Worm (Caenorhabditis elegans) whole organism, L2 larva: ENCODE results near the gene W04E12.9.

Experiments
- C34F6.9 ChIP-seq: fragments of 150-350 bp; optimal IDR thresholded peaks from 2 replicates; lab custom pipeline; 2014; ENCODE audit warnings: missing biosample characterization, missing genetic modification characterization
- F13H6.1 ChIP-seq: sonication (generic microtip); optimal IDR thresholded peaks from 2 replicates; lab custom pipeline; 2016; ENCODE audit warnings: missing genetic modification characterization, missing compliant biosample characterization
- R02D3.7 ChIP-seq: fragments of 150-350 bp; optimal IDR thresholded peaks from 2 replicates; lab custom pipeline; 2014; ENCODE audit warnings: missing biosample characterization, missing genetic modification characterization
- ZK546.5 ChIP-seq: sonication (generic microtip); optimal IDR thresholded peaks from 2 replicates; lab custom pipeline; 2017; ENCODE audit warnings: missing biosample characterization, missing genetic modification characterization
- alr-1 ChIP-seq: fragments of 150-350 bp; optimal IDR thresholded peaks from 2 replicates; lab custom pipeline; 2014; ENCODE audit warnings: missing biosample characterization, missing genetic modification characterization
- aly-2 ChIP-seq: fragments of 150-350 bp; optimal IDR thresholded peaks from 2 replicates; lab custom pipeline; 2014; ENCODE audit warnings: missing biosample characterization, missing genetic modification characterization
- blmp-1 ChIP-seq: sonication (generic microtip); optimal IDR thresholded peaks from 2 replicates; lab custom pipeline; 2017; ENCODE audit warnings: missing genetic modification characterization, mild to moderate bottlenecking, missing compliant biosample characterization, antibody characterized with exemption, moderate library complexity; ENCODE audit not compliant: insufficient read depth
- ceh-16 ChIP-seq: fragments of 150-350 bp; optimal IDR thresholded peaks from 2 replicates; lab custom pipeline; 2014; ENCODE audit warnings: missing biosample characterization, missing genetic modification characterization
- ceh-82 ChIP-seq: fragments of 150-350 bp; optimal IDR thresholded peaks from 2 replicates; lab custom pipeline; 2014; ENCODE audit warnings: missing biosample characterization, missing genetic modification characterization
- crh-2 ChIP-seq: sonication (generic microtip); optimal IDR thresholded peaks from 2 replicates; lab custom pipeline; 2017; ENCODE audit warnings: missing biosample characterization, missing genetic modification characterization
- dmd-4 ChIP-seq: sonication (generic microtip); optimal IDR thresholded peaks from 2 replicates; lab custom pipeline; 2017; ENCODE audit warnings: missing biosample characterization, missing genetic modification characterization
- egl-27 ChIP-seq: sonication (generic microtip); optimal IDR thresholded peaks from 3 replicates; lab custom pipeline; 2017; ENCODE audit warnings: missing biosample characterization, missing genetic modification reagents, missing genetic modification characterization
- elt-1 ChIP-seq: fragments of 150-350 bp; optimal IDR thresholded peaks from 2 replicates; lab custom pipeline; 2014; ENCODE audit warnings: missing biosample characterization, missing genetic modification characterization
- elt-3 ChIP-seq: sonication (generic microtip); optimal IDR thresholded peaks from 2 replicates; lab custom pipeline; 2017; ENCODE audit warnings: missing biosample characterization, missing genetic modification characterization
- gmeb-1 ChIP-seq: fragments of 150-350 bp; optimal IDR thresholded peaks from 2 replicates; lab custom pipeline; 2014; ENCODE audit warnings: missing biosample characterization, missing genetic modification characterization
- lin-11 ChIP-seq: fragments of 150-350 bp; sonication (generic microtip); optimal IDR thresholded peaks from 2 replicates; lab custom pipeline; 2014; ENCODE audit warnings: missing biosample characterization, missing genetic modification characterization, inconsistent platforms, mixed read lengths
- lin-13 ChIP-seq: fragments of 150-350 bp; optimal IDR thresholded peaks from 2 replicates; lab custom pipeline; 2014; ENCODE audit warnings: missing biosample characterization, missing genetic modification reagents, missing genetic modification characterization
- lin-39 ChIP-seq: fragments of 150-350 bp; optimal IDR thresholded peaks from 2 replicates; lab custom pipeline; 2014; ENCODE audit warnings: missing biosample characterization, missing genetic modification reagents, missing genetic modification characterization
- mab-5 ChIP-seq: fragments of 150-350 bp; optimal IDR thresholded peaks from 2 replicates; lab custom pipeline; 2014; ENCODE audit warnings: missing biosample characterization, missing genetic modification characterization
- mdl-1 ChIP-seq, 2 experiments: fragments of 150-350 bp in 1 of 2; sonication (generic microtip) in 1 of 2; optimal IDR thresholded peaks; 2 replicates each; lab custom pipeline; 2017; ENCODE audit warnings: missing biosample characterization in 2 of 2, missing genetic modification characterization in 2 of 2
- nhr-10 ChIP-seq: sonication (generic microtip); optimal IDR thresholded peaks from 2 replicates; lab custom pipeline; 2017; ENCODE audit warnings: missing biosample characterization, missing genetic modification characterization
- nhr-11 ChIP-seq: fragments of 150-350 bp; optimal IDR thresholded peaks from 2 replicates; lab custom pipeline; 2014; ENCODE audit warnings: missing biosample characterization, missing genetic modification characterization
- nhr-12 ChIP-seq: fragments of 150-350 bp; optimal IDR thresholded peaks from 2 replicates; lab custom pipeline; 2014; ENCODE audit warnings: missing biosample characterization, missing genetic modification characterization
- nhr-129 ChIP-seq: fragments of 150-350 bp; optimal IDR thresholded peaks from 2 replicates; lab custom pipeline; 2014; ENCODE audit warnings: missing biosample characterization, missing genetic modification characterization
- nhr-21 ChIP-seq: fragments of 150-350 bp; optimal IDR thresholded peaks from 2 replicates; lab custom pipeline; 2014; ENCODE audit warnings: missing biosample characterization, missing genetic modification characterization
- nhr-237 ChIP-seq: fragments of 150-350 bp; optimal IDR thresholded peaks from 2 replicates; lab custom pipeline; 2014; ENCODE audit warnings: missing biosample characterization, missing genetic modification characterization
- nhr-25 ChIP-seq: fragments of 150-350 bp; sonication (generic microtip); optimal IDR thresholded peaks from 3 replicates; lab custom pipeline; 2014; ENCODE audit warnings: missing biosample characterization, missing genetic modification characterization
- nhr-6 ChIP-seq: fragments of 150-350 bp; optimal IDR thresholded peaks from 2 replicates; lab custom pipeline; 2014; ENCODE audit warnings: missing biosample characterization, missing genetic modification characterization
- nhr-77 ChIP-seq: fragments of 150-350 bp; optimal IDR thresholded peaks from 2 replicates; lab custom pipeline; 2014; ENCODE audit warnings: missing biosample characterization, missing genetic modification characterization
- sem-4 ChIP-seq: fragments of 150-350 bp; optimal IDR thresholded peaks from 2 replicates; lab custom pipeline; 2014; ENCODE audit warnings: missing biosample characterization, missing genetic modification reagents, missing genetic modification characterization
- skn-1 ChIP-seq: sonication (generic microtip); optimal IDR thresholded peaks from 2 replicates; lab custom pipeline; 2017; ENCODE audit warnings: missing biosample characterization, missing genetic modification characterization
- sma-3 ChIP-seq: sonication (generic microtip); optimal IDR thresholded peaks from 2 replicates; lab custom pipeline; 2016; ENCODE audit warnings: missing genetic modification reagents, missing genetic modification characterization, missing compliant biosample characterization
- sma-9 ChIP-seq, 2 experiments: fragments of 150-350 bp in 1 of 2; sonication (generic microtip) in 1 of 2; optimal IDR thresholded peaks; 2 replicates each; lab custom pipeline; 2014 to 2016; ENCODE audit warnings: missing genetic modification characterization in 2 of 2, mild to moderate bottlenecking in 1 of 2, missing biosample characterization in 1 of 2, missing compliant biosample characterization in 1 of 2, missing genetic modification reagents in 1 of 2, moderate library complexity in 1 of 2
- snpc-4 ChIP-seq: fragments of 150-350 bp; optimal IDR thresholded peaks from 2 replicates; lab custom pipeline; 2014; ENCODE audit warnings: missing biosample characterization, missing genetic modification characterization
- unc-39 ChIP-seq: fragments of 150-350 bp; optimal IDR thresholded peaks from 2 replicates; lab custom pipeline; 2014; ENCODE audit warnings: missing biosample characterization, missing genetic modification characterization
- unc-55 ChIP-seq: fragments of 150-350 bp; sonication (generic microtip); optimal IDR thresholded peaks from 3 replicates; lab custom pipeline; 2014; ENCODE audit warnings: missing biosample characterization, missing genetic modification reagents, missing genetic modification characterization
- unc-62 ChIP-seq: fragments of 150-350 bp; optimal IDR thresholded peaks from 2 replicates; lab custom pipeline; 2014; ENCODE audit warnings: missing biosample characterization, missing genetic modification reagents, missing genetic modification characterization
- zag-1 ChIP-seq: fragments of 150-350 bp; optimal IDR thresholded peaks from 2 replicates; lab custom pipeline; 2014; ENCODE audit warnings: missing biosample characterization, missing genetic modification characterization
- ztf-1 ChIP-seq: fragments of 200-800 bp; sonication (Bioruptor generic); conservative IDR thresholded peaks from 2 replicates; pipeline ENCODE4 v1.3.6; 2022; ENCODE audit warnings: missing genetic modification characterization, missing compliant biosample characterization
- ztf-4 ChIP-seq: fragments of 150-350 bp; optimal IDR thresholded peaks from 2 replicates; lab custom pipeline; 2014; ENCODE audit warnings: missing biosample characterization, missing genetic modification characterization

The W04E12.9 gene

ce11 chrV:19744210-19744609, 12.1 kb upstream of the W04E12.9 start:
- TF ChIP-seq nhr-25 (tag; lab: Kevin White, UChicago): no peak
- TF ChIP-seq nhr-237 (tag; lab: Kevin White, UChicago): no peak
- no peak for TF ChIP-seq egl-27 (tag; lab: Kevin White, UChicago)
- no peak for TF ChIP-seq gmeb-1
- TF ChIP-seq unc-62 (GFP tag; lab: Kevin White, UChicago): no peak
- no peak for TF ChIP-seq unc-39 (tag; lab: Kevin White, UChicago)
- no peak for TF ChIP-seq crh-2
- TF ChIP-seq mab-5 (tag; lab: Kevin White, UChicago): no peak

ce11 chrV:19745852-19746251, 10.5 kb upstream of the W04E12.9 start, which contains the start of gene W04E12.5:
TSS of gene W04E12.5 (plus strand) at chrV:19746152.
- TF ChIP-seq ZK546.5 (no peak), lin-39 (no peak), skn-1 (tag; lab: Kevin White, UChicago) (no peak), nhr-10 (tag; lab: Kevin White, UChicago) (no peak), aly-2 (tag; lab: Kevin White, UChicago) (no peak), nhr-21 (tag; lab: Kevin White, UChicago) (no peak)

- no peak for TF ChIP-seq F13H6.1
- TF ChIP-seq nhr-12: no peak
- TF ChIP-seq ceh-16: no peak
- TF ChIP-seq nhr-11 (tag; lab: Kevin White, UChicago): no peak
- no peak for TF ChIP-seq ZK546.5
- no peak for TF ChIP-seq unc-55 (GFP tag; lab: Kevin White, UChicago)
- TF ChIP-seq crh-2: no peak
- no peak for TF ChIP-seq sma-9 (GFP tag; optimal IDR thresholded peaks at IDR 0.05; lab: Kevin White, UChicago)
- no peak for TF ChIP-seq sma-9 (tag; optimal IDR thresholded peaks at IDR 0.05; lab: Kevin White, UChicago)
- no peak for TF ChIP-seq snpc-4 (tag; lab: Kevin White, UChicago)
- no peak for TF ChIP-seq ztf-1
- no peak for TF ChIP-seq nhr-21 (tag; lab: Kevin White, UChicago)
- no peak for TF ChIP-seq nhr-6
- no peak for TF ChIP-seq lin-13 (GFP tag; lab: Kevin White, UChicago)
- no peak for TF ChIP-seq C34F6.9 (tag; lab: Kevin White, UChicago)
- TF ChIP-seq zag-1: no peak
- no peak for TF ChIP-seq alr-1 (tag; lab: Kevin White, UChicago)
- TF ChIP-seq ceh-82 (tag; lab: Kevin White, UChicago): no peak
- no peak for TF ChIP-seq elt-1 (tag; lab: Kevin White, UChicago)
- no peak for TF ChIP-seq nhr-77
- no peak for TF ChIP-seq gmeb-1
Measured at ce11 chrV:19747144-19747543, 9.2 kb upstream of the W04E12.9 start.

ce11 chrV:19751124-19751523, 5.2 kb upstream of the W04E12.9 start, which contains the start of gene clec-49:
TSS of gene clec-49 (minus strand) at chrV:19751226.
- TF ChIP-seq elt-3 (tag; lab: Kevin White, UChicago) (no peak), nhr-129 (tag; lab: Kevin White, UChicago) (no peak), sma-9 (GFP tag; optimal IDR thresholded peaks at IDR 0.05; lab: Kevin White, UChicago) (peak; percentile 15), sma-9 (tag; optimal IDR thresholded peaks at IDR 0.05; lab: Kevin White, UChicago) (no peak), blmp-1 (tag; lab: Kevin White, UChicago) (no peak), elt-1 (tag; lab: Kevin White, UChicago) (no peak), sem-4 (tag; lab: Kevin White, UChicago) (no peak), ZK546.5 (no peak)

- TF ChIP-seq mdl-1 (tag; optimal IDR thresholded peaks at IDR 0.05; lab: Kevin White, UChicago): no peak
- TF ChIP-seq ztf-1: no peak
- TF ChIP-seq nhr-25 (tag; lab: Kevin White, UChicago): no peak
- no peak for TF ChIP-seq R02D3.7
- TF ChIP-seq snpc-4 (tag; lab: Kevin White, UChicago): no peak
- TF ChIP-seq lin-39: no peak
- TF ChIP-seq lin-11: no peak
- TF ChIP-seq F13H6.1: no peak
- TF ChIP-seq skn-1 (tag; lab: Kevin White, UChicago): no peak
- no peak for TF ChIP-seq ztf-4 (tag; lab: Kevin White, UChicago)
- TF ChIP-seq dmd-4: no peak
- TF ChIP-seq mab-5 (tag; lab: Kevin White, UChicago): no peak
- TF ChIP-seq lin-13 (GFP tag; lab: Kevin White, UChicago): no peak
- TF ChIP-seq ceh-16: no peak
- no peak for TF ChIP-seq nhr-77
- no peak for TF ChIP-seq unc-62 (GFP tag; lab: Kevin White, UChicago)
- no peak for TF ChIP-seq sma-3
- TF ChIP-seq crh-2: no peak
- no peak for TF ChIP-seq nhr-237 (tag; lab: Kevin White, UChicago)
Measured at ce11 chrV:19752879-19753278, 3.5 kb upstream of the W04E12.9 start.
